Worm (Caenorhabditis elegans) whole organism, L2 larva: ENCODE measurements around the gene F14F7.5.

Experiments used
- aly-2 ChIP-seq: fragments of 150-350 bp; optimal IDR thresholded peaks from 2 replicates; lab custom pipeline; 2014; ENCODE audit warnings: missing biosample characterization, missing genetic modification characterization
- ama-1 ChIP-seq: fragments of 150-350 bp; optimal IDR thresholded peaks from 2 replicates; lab custom pipeline; 2018; ENCODE audit warnings: inconsistent platforms
- ceh-82 ChIP-seq: fragments of 150-350 bp; optimal IDR thresholded peaks from 2 replicates; lab custom pipeline; 2014; ENCODE audit warnings: missing biosample characterization, missing genetic modification characterization
- dmd-4 ChIP-seq: sonication (generic microtip); optimal IDR thresholded peaks from 2 replicates; lab custom pipeline; 2017; ENCODE audit warnings: missing biosample characterization, missing genetic modification characterization
- fos-1 ChIP-seq: fragments of 150-350 bp; optimal IDR thresholded peaks from 2 replicates; lab custom pipeline; 2014; ENCODE audit warnings: missing biosample characterization, missing genetic modification characterization
- lin-13 ChIP-seq: fragments of 150-350 bp; optimal IDR thresholded peaks from 2 replicates; lab custom pipeline; 2014; ENCODE audit warnings: missing biosample characterization, missing genetic modification reagents, missing genetic modification characterization
- lsy-2 ChIP-seq, 2 experiments: fragments of 150-350 bp in 1 of 2; sonication (generic microtip) in 1 of 2; optimal IDR thresholded peaks; 2 replicates each; lab custom pipeline; 2014 to 2017; ENCODE audit warnings: missing biosample characterization in 2 of 2, missing genetic modification characterization in 2 of 2
- mdl-1 ChIP-seq, 2 experiments: fragments of 150-350 bp in 1 of 2; sonication (generic microtip) in 1 of 2; optimal IDR thresholded peaks; 2 replicates each; lab custom pipeline; 2017; ENCODE audit warnings: missing biosample characterization in 2 of 2, missing genetic modification characterization in 2 of 2
- nhr-237 ChIP-seq: fragments of 150-350 bp; optimal IDR thresholded peaks from 2 replicates; lab custom pipeline; 2014; ENCODE audit warnings: missing biosample characterization, missing genetic modification characterization
- nhr-25 ChIP-seq: fragments of 150-350 bp; sonication (generic microtip); optimal IDR thresholded peaks from 3 replicates; lab custom pipeline; 2014; ENCODE audit warnings: missing biosample characterization, missing genetic modification characterization
- nhr-77 ChIP-seq: fragments of 150-350 bp; optimal IDR thresholded peaks from 2 replicates; lab custom pipeline; 2014; ENCODE audit warnings: missing biosample characterization, missing genetic modification characterization
- unc-62 ChIP-seq: fragments of 150-350 bp; optimal IDR thresholded peaks from 2 replicates; lab custom pipeline; 2014; ENCODE audit warnings: missing biosample characterization, missing genetic modification reagents, missing genetic modification characterization

DNA sequence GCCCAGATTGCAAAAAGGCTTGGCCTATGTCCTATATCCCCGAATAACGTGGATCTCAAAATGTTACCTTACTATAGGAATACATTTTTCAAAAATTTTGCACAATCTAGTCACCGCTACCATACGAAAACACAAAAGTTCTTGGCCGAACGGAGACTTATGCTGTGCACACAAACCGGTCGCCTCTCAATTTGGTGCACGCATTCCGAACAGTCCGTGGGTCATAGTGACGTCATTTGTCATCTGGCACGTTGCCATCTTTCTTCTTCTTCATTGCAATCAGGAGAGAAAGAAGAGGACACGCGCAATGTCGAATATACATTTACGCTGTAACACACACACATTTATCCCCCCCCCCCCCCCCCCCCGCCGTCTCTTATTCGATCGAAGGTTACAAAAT lies 33.9 kb downstream of the F14F7.5 start:
- TF ChIP-seq aly-2 (tag; lab: Kevin White, UChicago) (no peak), unc-62 (GFP tag; lab: Kevin White, UChicago) (no peak), mdl-1 (tag; optimal IDR thresholded peaks at IDR 0.05; lab: Kevin White, UChicago) (peak in 1 of 2 experiments; percentile 38), nhr-25 (peak; percentile 6), fos-1 (tag; lab: Kevin White, UChicago) (no peak), nhr-237 (tag; lab: Kevin White, UChicago) (no peak), dmd-4 (tag; lab: Kevin White, UChicago) (no peak), lin-13 (GFP tag; lab: Kevin White, UChicago) (no peak), nhr-77 (tag; lab: Kevin White, UChicago) (no peak), ceh-82 (tag; lab: Kevin White, UChicago) (no peak), lsy-2 (tag; optimal IDR thresholded peaks at IDR 0.05; lab: Kevin White, UChicago) (no peak), ama-1 (lab: Kevin White, UChicago) (no peak)
